Fruit fly (Drosophila melanogaster): ENCODE data around the gene CG12576.

CG12576 gene

DNA sequence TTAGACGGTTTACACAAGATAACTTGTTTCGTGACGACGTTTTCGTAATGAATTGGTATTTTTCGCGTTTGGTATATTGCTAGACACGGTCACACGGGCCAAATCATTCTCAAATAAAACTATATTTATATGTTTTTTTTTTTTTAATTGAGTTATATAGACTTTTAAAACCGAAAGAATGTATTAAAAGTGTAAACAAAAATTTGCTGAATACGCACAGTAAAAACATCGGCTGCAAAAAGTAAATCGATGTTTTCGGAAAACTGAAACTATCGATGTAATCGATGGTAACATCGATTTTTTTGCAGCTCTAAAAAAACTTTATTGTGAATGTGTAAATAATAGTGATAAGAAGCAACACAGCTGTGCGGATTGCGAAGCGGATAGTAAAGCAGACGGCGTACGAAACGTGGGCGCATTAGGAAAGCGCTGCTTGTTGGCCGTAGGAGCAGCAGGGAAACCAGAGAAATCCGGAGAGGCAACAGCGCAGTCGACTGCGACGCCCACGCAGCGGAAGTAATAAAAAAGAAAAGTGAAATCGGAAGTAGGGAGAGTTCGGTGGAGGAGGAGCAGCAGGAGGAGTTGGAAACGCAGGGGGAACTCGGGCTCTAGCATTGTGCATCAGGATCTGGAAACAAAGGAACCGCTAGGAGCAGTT lies 47.6 kb upstream of the CG12576 start, which contains the start of gene S6kII (continued):
- peak; percentile 47 for TF ChIP-seq CG14710 (tag; optimal IDR thresholded peaks at IDR 0.05)
- peak; percentile 88 for TF ChIP-seq amos (GFP tag; IDR thresholded peaks at IDR 0.05; ENCODE audit: partially characterized antibody)
- peak; percentile 41; the same call in 2 of the 3 replicates for TF ChIP-seq row (GFP tag; IDR thresholded peaks at IDR 0.05)
- peak; percentile 84 for TF ChIP-seq Doc3 (GFP tag; IDR thresholded peaks at IDR 0.05; ENCODE audit: partially characterized antibody)
- TF ChIP-seq Opbp (GFP tag; IDR thresholded peaks at IDR 0.05; ENCODE audit: partially characterized antibody), result peak; percentile 86
- TF ChIP-seq Lhr (GFP tag; optimal IDR thresholded peaks at IDR 0.05), result peak; percentile 27
- no peak for TF ChIP-seq CG10431 (GFP tag; optimal IDR thresholded peaks at IDR 0.05)
- TF ChIP-seq CG13775 (GFP tag; optimal IDR thresholded peaks at IDR 0.05), result no peak
- no peak for TF ChIP-seq schlank (tag; optimal IDR thresholded peaks at IDR 0.05)
- peak; percentile 66; the same call in 1 of the 2 replicates for TF ChIP-seq tna (GFP tag; IDR thresholded peaks at IDR 0.05; ENCODE audit: partially characterized antibody)
- TF ChIP-seq org-1 (GFP tag; optimal IDR thresholded peaks at IDR 0.05), result no peak
- no peak for TF ChIP-seq CG8089 (GFP tag; optimal IDR thresholded peaks at IDR 0.05)
- TF ChIP-seq Sry-δ (GFP tag; optimal IDR thresholded peaks at IDR 0.05), result peak; percentile 77
- peak; percentile 50 for TF ChIP-seq CG30020 (tag; optimal IDR thresholded peaks at IDR 0.05)
- no peak for TF ChIP-seq CG9817 (tag; optimal IDR thresholded peaks at IDR 0.05)
- peak; percentile 7 for TF ChIP-seq Max (GFP tag; optimal IDR thresholded peaks at IDR 0.05)
- peak; percentile 88 for TF ChIP-seq knrl (GFP tag; IDR thresholded peaks at IDR 0.05; ENCODE audit: partially characterized antibody)
- no peak for TF ChIP-seq CG9876 (GFP tag; optimal IDR thresholded peaks at IDR 0.05)
- TF ChIP-seq croc (GFP tag; conservative IDR thresholded peaks at IDR 0.05), result no peak
- peak; percentile 89 for TF ChIP-seq CG2116 (GFP tag; optimal IDR thresholded peaks at IDR 0.05)
- no peak for TF ChIP-seq NK7.1 (GFP tag; optimal IDR thresholded peaks at IDR 0.05)
- no peak for TF ChIP-seq Hey (tag; optimal IDR thresholded peaks at IDR 0.05)
- peak; percentile 47 for TF ChIP-seq Med (GFP tag)
- peak; percentile 75 for TF ChIP-seq vnd (GFP tag; IDR thresholded peaks at IDR 0.05; ENCODE audit: partially characterized antibody)
- peak; percentile 81 for TF ChIP-seq CG16813 (GFP tag; IDR thresholded peaks at IDR 0.05; ENCODE audit: partially characterized antibody)
- peak; percentile 47; the same call in 1 of the 2 replicates for TF ChIP-seq CG42726 (GFP tag; IDR thresholded peaks at IDR 0.05; ENCODE audit: partially characterized antibody)
- TF ChIP-seq Ets97D (GFP tag; optimal IDR thresholded peaks at IDR 0.05), result peak; percentile 18
- TF ChIP-seq MBD-R2 (GFP tag; IDR thresholded peaks at IDR 0.05), result peak; percentile 68; the same call in 1 of the 2 replicates
- TF ChIP-seq Bdp1 (GFP tag; optimal IDR thresholded peaks at IDR 0.05), result no peak
- TF ChIP-seq Bgb (GFP tag; IDR thresholded peaks at IDR 0.05; ENCODE audit: partially characterized antibody), result peak; percentile 89
- TF ChIP-seq her (GFP tag; optimal IDR thresholded peaks at IDR 0.05), result no peak
- TF ChIP-seq BEAF-32 (GFP tag; optimal IDR thresholded peaks at IDR 0.05), result peak; percentile 79
- no peak for TF ChIP-seq eyg (GFP tag; optimal IDR thresholded peaks at IDR 0.05)
- TF ChIP-seq CG9797 (GFP tag; optimal IDR thresholded peaks at IDR 0.05), result peak; percentile 44
- peak; percentile 71 for TF ChIP-seq hbn (GFP tag; IDR thresholded peaks at IDR 0.05; ENCODE audit: partially characterized antibody)
- no peak for TF ChIP-seq salm (tag; optimal IDR thresholded peaks at IDR 0.05)
- no peak for TF ChIP-seq Sox100B (GFP tag; optimal IDR thresholded peaks at IDR 0.05)
- TF ChIP-seq CG14860 (GFP tag; IDR thresholded peaks at IDR 0.05; ENCODE audit: partially characterized antibody), result peak; percentile 71
- no peak for TF ChIP-seq insv (GFP tag; optimal IDR thresholded peaks at IDR 0.05)
- TF ChIP-seq stwl (tag; optimal IDR thresholded peaks at IDR 0.05), result peak; percentile 64
- TF ChIP-seq CG18011 (GFP tag; optimal IDR thresholded peaks at IDR 0.05), result no peak
- no peak for TF ChIP-seq tin (GFP tag; optimal IDR thresholded peaks at IDR 0.05)
- peak; percentile 88 for TF ChIP-seq Scr (GFP tag; IDR thresholded peaks at IDR 0.05; ENCODE audit: partially characterized antibody)
- peak; percentile 73 for TF ChIP-seq mld (GFP tag; IDR thresholded peaks at IDR 0.05; ENCODE audit: partially characterized antibody)
- TF ChIP-seq gfzf (GFP tag; optimal IDR thresholded peaks at IDR 0.05), result peak; percentile 51
- TF ChIP-seq Dll (GFP tag; IDR thresholded peaks at IDR 0.05; ENCODE audit: partially characterized antibody), result peak; percentile 90
- no peak for TF ChIP-seq MTF-1 (GFP tag; optimal IDR thresholded peaks at IDR 0.05; ENCODE audit: borderline replicate concordance)

Measured in whole organism, embryonic.